Worm (Caenorhabditis elegans): Measurements from ENCODE around the gene catp-3.

- TF ChIP-seq hlh-30 (tag; optimal IDR thresholded peaks at IDR 0.05; ENCODE audit: insufficient read depth), result no peak
- no peak for TF ChIP-seq pqm-1 (tag; optimal IDR thresholded peaks at IDR 0.05)
Measured at ce11 chrV:8043664-8044063, 32.1 kb upstream of the catp-3 start.
